Fruit fly (Drosophila melanogaster) whole organism, embryonic: ENCODE measurements around the gene Targ3.

Experiments
- BEAF-32 ChIP-seq: fragments of 200-800 bp; sonication (Bioruptor generic); optimal IDR thresholded peaks from 3 replicates; lab custom pipeline; 2017; ENCODE audit warnings: missing biosample characterization, missing genetic modification characterization, mild to moderate bottlenecking, moderate library complexity, missing genetic modification reagents
- CG12659 ChIP-seq: fragments of 200-800 bp; sonication (Bioruptor generic); optimal IDR thresholded peaks from 3 replicates; lab custom pipeline; 2017; ENCODE audit warnings: mild to moderate bottlenecking, missing biosample characterization, missing genetic modification reagents, missing genetic modification characterization
- CG12769 ChIP-seq: fragments of 200-800 bp; sonication (Bioruptor generic); optimal IDR thresholded peaks from 2 replicates; lab custom pipeline; 2019; ENCODE audit warnings: missing biosample characterization, mild to moderate bottlenecking, missing genetic modification characterization, moderate library complexity
- CG1603 ChIP-seq: fragments of 200-800 bp; sonication (Bioruptor generic); optimal IDR thresholded peaks from 2 replicates; lab custom pipeline; 2019; ENCODE audit warnings: missing biosample characterization, mild to moderate bottlenecking, missing genetic modification characterization, moderate library complexity
- CG16779 ChIP-seq: fragments of 200-800 bp; sonication (Bioruptor generic); IDR thresholded peaks from 2 replicates; pipeline ENCODE4 v1.3.6; 2022; ENCODE audit warnings: missing biosample characterization, missing genetic modification characterization
- CG16815 ChIP-seq: fragments of 200-800 bp; sonication (Bioruptor generic); optimal IDR thresholded peaks from 3 replicates; lab custom pipeline; 2017; ENCODE audit warnings: missing biosample characterization, mild to moderate bottlenecking, missing genetic modification characterization
- CG17912 ChIP-seq: fragments of 200-800 bp; sonication (Bioruptor generic); optimal IDR thresholded peaks from 2 replicates; lab custom pipeline; 2018; ENCODE audit warnings: missing biosample characterization, mild to moderate bottlenecking, missing genetic modification characterization
- CG1832 ChIP-seq: fragments of 200-800 bp; sonication (Bioruptor generic); optimal IDR thresholded peaks from 2 replicates; lab custom pipeline; 2017; ENCODE audit warnings: missing biosample characterization, mild to moderate bottlenecking, missing genetic modification characterization, inconsistent platforms
- CG2712 ChIP-seq: fragments of 200-800 bp; optimal IDR thresholded peaks from 3 replicates; lab custom pipeline; 2019; ENCODE audit warnings: missing biosample characterization, mild to moderate bottlenecking, missing genetic modification characterization, moderate library complexity
- CG31441 ChIP-seq: fragments of 200-800 bp; sonication (Bioruptor generic); IDR thresholded peaks from 2 replicates; pipeline ENCODE4 v1.3.6; 2022; ENCODE audit warnings: missing biosample characterization, missing genetic modification characterization
- CG32532 ChIP-seq: fragments of 200-800 bp; sonication (Bioruptor generic); IDR thresholded peaks from 2 replicates; pipeline ENCODE4 v1.3.6; 2022; ENCODE audit warnings: missing biosample characterization, missing genetic modification characterization
- CG33557 ChIP-seq: fragments of 200-800 bp; sonication (Bioruptor generic); optimal IDR thresholded peaks from 2 replicates; lab custom pipeline; 2019; ENCODE audit warnings: missing biosample characterization, mild to moderate bottlenecking, missing genetic modification characterization, moderate library complexity
- CG34224 ChIP-seq: fragments of 200-800 bp; sonication (Bioruptor generic); IDR thresholded peaks from 3 replicates; pipeline ENCODE4 v1.3.6; 2022; ENCODE audit warnings: missing biosample characterization, missing genetic modification characterization; ENCODE audit not compliant: partially characterized antibody
- CG34422 ChIP-seq: fragments of 200-800 bp; sonication (Bioruptor generic); IDR thresholded peaks from 3 replicates; pipeline ENCODE4 v1.3.6; 2022; ENCODE audit warnings: missing biosample characterization, missing genetic modification characterization
- CG7271 ChIP-seq: fragments of 200-800 bp; sonication (Bioruptor generic); optimal IDR thresholded peaks from 2 replicates; lab custom pipeline; 2018; ENCODE audit warnings: missing biosample characterization, mild to moderate bottlenecking, missing genetic modification characterization, moderate library complexity
- CG8089 ChIP-seq: fragments of 200-800 bp; sonication (Bioruptor generic); optimal IDR thresholded peaks from 3 replicates; lab custom pipeline; 2016; ENCODE audit warnings: missing biosample characterization, missing genetic modification characterization
- CG8478 ChIP-seq: fragments of >200 bp; optimal IDR thresholded peaks from 2 replicates; lab custom pipeline; 2018
- CG9437 ChIP-seq: fragments of 200-800 bp; sonication (Bioruptor generic); optimal IDR thresholded peaks from 2 replicates; lab custom pipeline; 2018; ENCODE audit warnings: missing biosample characterization, mild to moderate bottlenecking, missing genetic modification characterization
- Dll ChIP-seq: fragments of 200-800 bp; sonication (Bioruptor generic); IDR thresholded peaks from 4 replicates; pipeline ENCODE4 v1.3.6; 2022; ENCODE audit warnings: missing biosample characterization, missing genetic modification characterization; ENCODE audit not compliant: partially characterized antibody
- Dref ChIP-seq: fragments of 200-800 bp; sonication (Bioruptor generic); IDR thresholded peaks from 2 replicates; pipeline ENCODE4 v1.3.6; 2022; ENCODE audit warnings: missing biosample characterization, missing genetic modification characterization
- Eip74EF ChIP-seq, 2 experiments: fragments of 200-800 bp in 1 of 2; fragments of >200 bp in 1 of 2; sonication (Bioruptor generic) in 1 of 2; optimal IDR thresholded peaks; 2 replicates each; lab custom pipeline; 2017 to 2019; ENCODE audit warnings: missing biosample characterization in 2 of 2, missing genetic modification characterization in 2 of 2, mild to moderate bottlenecking in 1 of 2, moderate library complexity in 1 of 2
- Hr3 ChIP-seq: fragments of 200-800 bp; sonication (Bioruptor generic); optimal IDR thresholded peaks from 3 replicates; lab custom pipeline; 2016; ENCODE audit warnings: missing biosample characterization, missing genetic modification characterization
- Jarid2 ChIP-seq: fragments of 200-800 bp; sonication (Bioruptor generic); optimal IDR thresholded peaks from 3 replicates; lab custom pipeline; 2017; ENCODE audit warnings: mild to moderate bottlenecking, missing biosample characterization, missing genetic modification reagents, missing genetic modification characterization
- Lpt ChIP-seq: fragments of >200 bp; optimal IDR thresholded peaks from 2 replicates; lab custom pipeline; 2018; ENCODE audit warnings: missing biosample characterization, missing genetic modification characterization
- NC2β ChIP-seq: fragments of 200-800 bp; sonication (Bioruptor generic); optimal IDR thresholded peaks from 2 replicates; lab custom pipeline; 2016; ENCODE audit warnings: missing biosample characterization, missing genetic modification characterization
- Nf-YC ChIP-seq: fragments of 200-800 bp; optimal IDR thresholded peaks from 3 replicates; lab custom pipeline; 2019; ENCODE audit warnings: missing biosample characterization, mild to moderate bottlenecking, missing genetic modification characterization, moderate library complexity
- Six4 ChIP-seq: fragments of 200-800 bp; sonication (Bioruptor generic); optimal IDR thresholded peaks from 2 replicates; lab custom pipeline; 2016; ENCODE audit warnings: missing biosample characterization, missing genetic modification characterization
- TFAM ChIP-seq: fragments of 200-800 bp; sonication (Bioruptor generic); optimal IDR thresholded peaks from 2 replicates; lab custom pipeline; 2017; ENCODE audit warnings: missing biosample characterization, missing genetic modification characterization, inconsistent platforms
- YL-1 ChIP-seq: fragments of 200-800 bp; sonication (Bioruptor generic); optimal IDR thresholded peaks from 3 replicates; lab custom pipeline; 2017; ENCODE audit warnings: missing biosample characterization, mild to moderate bottlenecking, missing genetic modification characterization
- ap ChIP-seq: fragments of 200-800 bp; sonication (Bioruptor generic); IDR thresholded peaks from 2 replicates; pipeline ENCODE4 v1.3.6; 2022; ENCODE audit warnings: missing biosample characterization, missing genetic modification characterization
- ewg ChIP-seq: fragments of 200-800 bp; sonication (Bioruptor generic); optimal IDR thresholded peaks from 3 replicates; lab custom pipeline; 2017; ENCODE audit warnings: mild to moderate bottlenecking, missing biosample characterization, missing genetic modification reagents, missing genetic modification characterization
- eyg ChIP-seq: fragments of 200-800 bp; sonication (Bioruptor generic); optimal IDR thresholded peaks from 3 replicates; lab custom pipeline; 2016; ENCODE audit warnings: missing biosample characterization, missing genetic modification characterization
- gcm2 ChIP-seq: fragments of 200-800 bp; sonication (Bioruptor generic); optimal IDR thresholded peaks from 2 replicates; lab custom pipeline; 2016; ENCODE audit warnings: missing biosample characterization, missing genetic modification characterization
- lola ChIP-seq, 3 experiments: fragments of >200 bp in 2 of 3; fragments of 200-800 bp in 1 of 3; sonication (Bioruptor generic) in 1 of 3; optimal IDR thresholded peaks; 2 replicates each; lab custom pipeline; 2017 to 2019; ENCODE audit warnings: missing biosample characterization in 3 of 3, missing genetic modification characterization in 3 of 3, mild to moderate bottlenecking in 1 of 3, moderate library complexity in 1 of 3
- org-1 ChIP-seq: fragments of 200-800 bp; sonication (Bioruptor generic); optimal IDR thresholded peaks from 2 replicates; lab custom pipeline; 2017; ENCODE audit warnings: missing biosample characterization, missing genetic modification characterization
- prd ChIP-seq, 3 experiments: fragments of >200 bp in 2 of 3; fragments of 200-800 bp in 1 of 3; sonication (Bioruptor generic) in 1 of 3; optimal IDR thresholded peaks in 2 of 3; IDR thresholded peaks in 1 of 3; 2 replicates in 2 of 3; 3 replicates in 1 of 3; pipeline versions ENCODE4 v1.3.6 to Lab custom; 2017 to 2022; ENCODE audit warnings: missing biosample characterization in 1 of 3, missing genetic modification characterization in 1 of 3
- pzg ChIP-seq: fragments of 200-800 bp; sonication (Bioruptor generic); optimal IDR thresholded peaks from 3 replicates; lab custom pipeline; 2018; ENCODE audit warnings: missing biosample characterization, mild to moderate bottlenecking, missing genetic modification characterization, moderate library complexity
- rib ChIP-seq: fragments of 200-800 bp; sonication (Bioruptor generic); IDR thresholded peaks from 2 replicates; pipeline ENCODE4 v1.3.6; 2022; ENCODE audit warnings: missing biosample characterization, missing genetic modification characterization
- sens-2 ChIP-seq: fragments of 200-800 bp; sonication (Bioruptor generic); IDR thresholded peaks from 2 replicates; pipeline ENCODE4 v1.3.6; 2022; ENCODE audit warnings: missing biosample characterization, missing genetic modification characterization
- sna ChIP-seq: fragments of 200-800 bp; sonication (Bioruptor generic); IDR thresholded peaks from 2 replicates; pipeline ENCODE4 v1.3.6; 2022; ENCODE audit warnings: missing biosample characterization, missing genetic modification characterization; ENCODE audit not compliant: partially characterized antibody
- sqz ChIP-seq: fragments of 200-800 bp; sonication (Bioruptor generic); optimal IDR thresholded peaks from 3 replicates; lab custom pipeline; 2018; ENCODE audit warnings: missing biosample characterization, mild to moderate bottlenecking, missing genetic modification characterization
- ssp ChIP-seq: fragments of 200-800 bp; sonication (Bioruptor generic); IDR thresholded peaks from 2 replicates; pipeline ENCODE4 v1.3.6; 2022; ENCODE audit warnings: missing biosample characterization, missing genetic modification characterization
- tio ChIP-seq: fragments of 200-800 bp; sonication (Bioruptor generic); optimal IDR thresholded peaks from 2 replicates; lab custom pipeline; 2017; ENCODE audit warnings: missing biosample characterization, missing genetic modification characterization, inconsistent platforms
- tna ChIP-seq: fragments of 200-800 bp; sonication (Bioruptor generic); IDR thresholded peaks from 2 replicates; pipeline ENCODE4 v1.3.6; 2022; ENCODE audit warnings: missing biosample characterization, missing genetic modification characterization; ENCODE audit not compliant: partially characterized antibody
- trem ChIP-seq: fragments of 200-800 bp; optimal IDR thresholded peaks from 3 replicates; lab custom pipeline; 2019; ENCODE audit warnings: missing biosample characterization, mild to moderate bottlenecking, missing genetic modification characterization, moderate library complexity
- unc-4 ChIP-seq: fragments of 200-800 bp; sonication (Bioruptor generic); IDR thresholded peaks from 2 replicates; pipeline ENCODE4 v1.3.6; 2022; ENCODE audit warnings: missing biosample characterization, missing genetic modification characterization; ENCODE audit not compliant: partially characterized antibody
- unpg ChIP-seq: fragments of 200-800 bp; sonication (Bioruptor generic); optimal IDR thresholded peaks from 3 replicates; lab custom pipeline; 2018; ENCODE audit warnings: missing biosample characterization, mild to moderate bottlenecking, missing genetic modification characterization, moderate library complexity

The Targ3 gene

DNA sequence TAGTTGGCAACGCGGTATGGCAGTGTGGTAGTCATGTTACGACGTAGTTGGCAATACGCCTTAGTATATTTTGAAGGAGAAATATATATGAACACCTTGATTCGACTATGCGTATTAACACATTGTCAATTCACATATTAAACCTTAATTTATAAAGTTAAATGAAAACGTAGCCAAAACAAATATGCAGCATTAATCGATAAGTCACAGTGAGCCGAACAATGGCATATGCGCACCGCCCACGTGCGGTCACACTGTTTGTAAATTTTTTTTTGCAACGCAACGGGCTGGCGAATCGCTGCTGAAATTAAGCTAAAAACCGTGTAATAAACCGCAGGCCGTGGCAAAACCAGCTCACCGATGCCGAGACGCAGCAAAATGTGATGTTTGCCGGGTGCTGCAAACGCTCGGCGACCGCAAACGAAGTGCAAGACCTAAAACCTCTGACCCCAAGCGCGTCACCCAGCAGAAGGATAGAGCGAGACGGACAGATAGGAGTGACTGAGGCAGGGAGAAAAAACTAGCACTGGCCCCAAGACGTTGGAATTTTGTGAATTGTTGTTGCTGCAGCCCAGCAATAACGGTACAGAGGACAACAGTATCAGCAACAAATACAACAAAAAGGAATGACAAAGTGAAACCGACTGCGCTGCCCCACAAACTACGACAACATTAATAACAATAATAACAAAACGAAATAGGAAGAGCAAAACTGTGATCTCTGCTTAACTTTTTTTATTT is 20.9 kb upstream of the Targ3 start (continued):
- peak; percentile 31 for TF ChIP-seq Jarid2 (GFP tag; lab: Kevin White, UChicago)
- peak; percentile 3 for TF ChIP-seq Nf-YC (tag; lab: Kevin White, UChicago)
- no peak for TF ChIP-seq CG33557 (GFP tag; lab: Kevin White, UChicago)
- TF ChIP-seq CG8478, result peak; percentile 75
- peak; percentile 13; the same call in 1 of the 2 replicates for TF ChIP-seq CG31441 (GFP tag; lab: Robert Waterston, UW)
- TF ChIP-seq Hr3, result no peak
- TF ChIP-seq tna, result peak; percentile 13; the same call in 1 of the 2 replicates
- TF ChIP-seq BEAF-32, result peak; percentile 70
- peak; percentile 76 for TF ChIP-seq CG12659
- TF ChIP-seq CG12769 (tag; lab: Kevin White, UChicago), result peak; percentile 23
- no peak for TF ChIP-seq CG17912 (GFP tag; lab: Kevin White, UChicago)
- peak; percentile 93 for TF ChIP-seq pzg
- TF ChIP-seq sna (GFP tag; lab: Robert Waterston, UW), result 0 out of 2 replicates have a peak, but pooled peaks have one; percentile 33
- peak; percentile 77 for TF ChIP-seq trem (tag; lab: Kevin White, UChicago)
- TF ChIP-seq TFAM (GFP tag; lab: Kevin White, UChicago), result no peak
- TF ChIP-seq CG34224 (GFP tag; lab: Robert Waterston, UW), result 0 out of 3 replicates have a peak, but pooled peaks have one; percentile 37
- peak; percentile 83; the same call in 1 of the 3 replicates for TF ChIP-seq CG34422 (GFP tag; lab: Robert Waterston, UW)
- TF ChIP-seq Lpt, result no peak
- no peak for TF ChIP-seq Six4 (GFP tag; lab: Kevin White, UChicago)
- TF ChIP-seq ap, result no peak
- no peak for TF ChIP-seq lola (GFP tag; optimal IDR thresholded peaks at IDR 0.05; lab: Kevin White, UChicago)
- peak; percentile 76 for TF ChIP-seq YL-1 (GFP tag; lab: Kevin White, UChicago)
- no peak for TF ChIP-seq CG9437 (GFP tag; lab: Kevin White, UChicago)
- no peak for TF ChIP-seq tio (GFP tag; lab: Kevin White, UChicago)
- peak; percentile 56 for TF ChIP-seq CG2712 (tag; lab: Kevin White, UChicago)
- TF ChIP-seq Eip74EF (GFP tag; optimal IDR thresholded peaks at IDR 0.05; lab: Kevin White, UChicago), result no peak
- TF ChIP-seq eyg (GFP tag; lab: Kevin White, UChicago), result no peak
- peak; percentile 85 for TF ChIP-seq sqz (GFP tag; lab: Kevin White, UChicago)
- peak; percentile 61; the same call in 2 of the 4 replicates for TF ChIP-seq Dll (GFP tag; lab: Robert Waterston, UW)
- TF ChIP-seq CG16815 (GFP tag; lab: Kevin White, UChicago), result no peak
- TF ChIP-seq org-1, result no peak
- TF ChIP-seq Dref (GFP tag; lab: Robert Waterston, UW), result peak; percentile 61; the same call in 1 of the 2 replicates
- no peak for TF ChIP-seq gcm2 (GFP tag; lab: Kevin White, UChicago)
- TF ChIP-seq CG7271 (tag; lab: Kevin White, UChicago), result peak; percentile 68
- no peak for TF ChIP-seq sens-2
- TF ChIP-seq CG8089, result no peak
- TF ChIP-seq NC2β (GFP tag; lab: Kevin White, UChicago), result peak; percentile 30
- peak; percentile 81 for TF ChIP-seq CG1603
- peak; percentile 55; the same call in 1 of the 2 replicates for TF ChIP-seq unc-4 (GFP tag; lab: Robert Waterston, UW)
- peak; percentile 43; the same call in 1 of the 2 replicates for TF ChIP-seq CG32532 (GFP tag; lab: Robert Waterston, UW)
- TF ChIP-seq CG1832, result peak; percentile 88
- peak; percentile 38 for TF ChIP-seq ewg (GFP tag; lab: Kevin White, UChicago)
- TF ChIP-seq prd (optimal IDR thresholded peaks at IDR 0.05; lab: Kevin White, UChicago), result no peak
- TF ChIP-seq prd (GFP tag; IDR thresholded peaks at IDR 0.05; lab: Robert Waterston, UW), result 0 out of 3 replicates have a peak, but pooled peaks have one; percentile 4
- no peak for TF ChIP-seq CG16779
- peak; percentile 50 for TF ChIP-seq ssp (GFP tag; lab: Robert Waterston, UW)
- TF ChIP-seq unpg, result no peak
- TF ChIP-seq rib (GFP tag; lab: Robert Waterston, UW), result peak; percentile 67; the same call in 1 of the 2 replicates
